Comparison of ENCODE assay signal across 2 worm cellular contexts in genomic region chrIV:8456899-8457298, ce11.
A peak's percentile ranks its signal among the peaks of the same experiment; 100 is the strongest.
TF ChIP-seq lines count a peak whose summit lies in the region.

syx-4 (plus strand) TSS chrIV:8457280.

TF ChIP-seq in whole organism, L4 larva, 104 proteins besides CTCF, POLR2A, EP300 and RAD21:
- TF ChIP-seq vab-7 (GFP tag; IDR thresholded peaks at IDR 0.05; lab: Robert Waterston, UW) = no peak
- TF ChIP-seq Y48G9A.11 (GFP tag; IDR thresholded peaks at IDR 0.05; lab: Robert Waterston, UW) = peak; percentile 97
- no peak for TF ChIP-seq nhr-10 (tag; optimal IDR thresholded peaks at IDR 0.05; lab: Kevin White, UChicago)
- no peak for TF ChIP-seq dmd-8 (GFP tag; IDR thresholded peaks at IDR 0.05; lab: Robert Waterston, UW)
TF ChIP-seq in whole organism, L4 larva: peak in this region for 1.

TF ChIP-seq in whole organism, young adult, 124 proteins besides CTCF, POLR2A, EP300 and RAD21:
- TF ChIP-seq cebp-1 (GFP tag; IDR thresholded peaks at IDR 0.05; lab: Robert Waterston, UW) (no peak), cebp-1 (tag; optimal IDR thresholded peaks at IDR 0.05; lab: Kevin White, UChicago) (no peak), F49E8.2 (tag; optimal IDR thresholded peaks at IDR 0.05; lab: Kevin White, UChicago; ENCODE audit: insufficient read depth) (no peak), mes-4 (tag; optimal IDR thresholded peaks at IDR 0.05; lab: Kevin White, UChicago) (no peak), efl-1 (GFP tag; optimal IDR thresholded peaks at IDR 0.05; lab: Kevin White, UChicago) (no peak), unc-62 (GFP tag; optimal IDR thresholded peaks at IDR 0.05; lab: Kevin White, UChicago) (no peak), lsl-1 (GFP tag; optimal IDR thresholded peaks at IDR 0.05; lab: Kevin White, UChicago) (peak; percentile 25), ceh-27 (GFP tag; optimal IDR thresholded peaks at IDR 0.05; lab: Kevin White, UChicago) (no peak), nfya-1 (tag; optimal IDR thresholded peaks at IDR 0.05; lab: Kevin White, UChicago; ENCODE audit: borderline replicate concordance, insufficient read depth) (no peak), attf-3 (GFP tag; conservative IDR thresholded peaks at IDR 0.05; lab: Robert Waterston, UW) (peak; percentile 82), Y53F4B.3 (GFP tag; IDR thresholded peaks at IDR 0.05; lab: Robert Waterston, UW) (no peak), akir-1 (GFP tag; optimal IDR thresholded peaks at IDR 0.05; lab: Kevin White, UChicago) (no peak), sdz-38 (tag; optimal IDR thresholded peaks at IDR 0.05; lab: Kevin White, UChicago) (no peak)
